Worm (Caenorhabditis elegans) whole organism, young adult: Measurements from ENCODE around the gene F09C6.10.
A peak's percentile ranks its signal among the peaks of the same experiment; 100 is the strongest.

ENCODE experiments used
- B0035.1 ChIP-seq: sonication (generic microtip); optimal IDR thresholded peaks from 2 replicates; lab custom pipeline; 2016; ENCODE audit warnings: missing genetic modification characterization, mild to moderate bottlenecking, missing compliant biosample characterization, missing genotype, missing genetic modification reagents
- C06A6.2 ChIP-seq: fragments of 200-800 bp; sonication (Bioruptor generic); conservative IDR thresholded peaks from 2 replicates; pipeline ENCODE4 v1.3.6; 2022; ENCODE audit warnings: missing genetic modification characterization, missing compliant biosample characterization
- C17E4.6 ChIP-seq: fragments of 200-800 bp; sonication (Bioruptor generic); IDR thresholded peaks from 2 replicates; pipeline ENCODE4 v1.3.6; 2022; ENCODE audit warnings: missing genetic modification reagents, missing genetic modification characterization, missing compliant biosample characterization
- F10E7.11 ChIP-seq: sonication (generic microtip); optimal IDR thresholded peaks from 2 replicates; lab custom pipeline; 2017; ENCODE audit warnings: mild to moderate bottlenecking, missing genetic modification characterization, moderate library complexity, missing compliant biosample characterization
- F22D6.2 ChIP-seq: sonication (generic microtip); optimal IDR thresholded peaks from 2 replicates; lab custom pipeline; 2016; ENCODE audit warnings: mild to moderate bottlenecking, missing genetic modification characterization, missing compliant biosample characterization
- F23B12.7 ChIP-seq: sonication (generic microtip); optimal IDR thresholded peaks from 2 replicates; lab custom pipeline; 2017; ENCODE audit warnings: missing genetic modification characterization, mild to moderate bottlenecking, missing compliant biosample characterization, antibody characterized with exemption, moderate library complexity; ENCODE audit not compliant: insufficient read depth
- F39B2.1 ChIP-seq: fragments of 200-800 bp; sonication (Bioruptor generic); IDR thresholded peaks from 2 replicates; pipeline ENCODE4 v1.3.6; 2022; ENCODE audit warnings: missing genetic modification reagents, missing genetic modification characterization, missing compliant biosample characterization
- F57A8.1 ChIP-seq: fragments of 200-800 bp; sonication (Bioruptor generic); optimal IDR thresholded peaks from 2 replicates; lab custom pipeline; 2018; ENCODE audit warnings: mild to moderate bottlenecking, missing genetic modification characterization, moderate library complexity, missing compliant biosample characterization
- T07F8.4 ChIP-seq: sonication (generic microtip); optimal IDR thresholded peaks from 2 replicates; lab custom pipeline; 2016; ENCODE audit warnings: mild to moderate bottlenecking, missing genetic modification characterization, moderate library complexity, missing compliant biosample characterization
- atf-7 ChIP-seq: sonication (generic microtip); optimal IDR thresholded peaks from 2 replicates; lab custom pipeline; 2017; ENCODE audit warnings: mild to moderate bottlenecking, missing genetic modification characterization, missing compliant biosample characterization
- attf-3 ChIP-seq: fragments of 200-800 bp; sonication (Bioruptor generic); conservative IDR thresholded peaks from 2 replicates; pipeline ENCODE4 v1.3.6; 2022; ENCODE audit warnings: missing genetic modification reagents, missing genetic modification characterization, missing compliant biosample characterization
- attf-6 ChIP-seq: fragments of 200-800 bp; sonication (Bioruptor generic); IDR thresholded peaks from 2 replicates; pipeline ENCODE4 v1.3.6; 2022; ENCODE audit warnings: missing genetic modification reagents, missing genetic modification characterization, missing compliant biosample characterization
- bed-1 ChIP-seq: fragments of 200-800 bp; sonication (Bioruptor generic); IDR thresholded peaks from 2 replicates; pipeline ENCODE4 v1.3.6; 2022; ENCODE audit warnings: missing genetic modification reagents, missing genetic modification characterization, missing compliant biosample characterization
- cebp-1 ChIP-seq, 2 experiments: fragments of 200-800 bp in 1 of 2; sonication (Bioruptor generic) in 1 of 2; sonication (generic microtip) in 1 of 2; IDR thresholded peaks in 1 of 2; optimal IDR thresholded peaks in 1 of 2; 2 replicates each; pipeline versions ENCODE4 v1.3.6 to Lab custom; 2017 to 2022; ENCODE audit warnings: missing compliant biosample characterization in 2 of 2, missing genetic modification characterization in 2 of 2, mild to moderate bottlenecking in 1 of 2, missing genetic modification reagents in 1 of 2, moderate library complexity in 1 of 2
- cebp-2 ChIP-seq: fragments of 200-800 bp; sonication (Bioruptor generic); IDR thresholded peaks from 2 replicates; pipeline ENCODE4 v1.3.6; 2022; ENCODE audit warnings: missing genetic modification characterization, missing compliant biosample characterization
- ceh-40 ChIP-seq: fragments of 200-800 bp; sonication (Bioruptor generic); IDR thresholded peaks from 2 replicates; pipeline ENCODE4 v1.3.6; 2022; ENCODE audit warnings: missing genetic modification characterization, missing compliant biosample characterization
- ceh-79 ChIP-seq: sonication (generic microtip); optimal IDR thresholded peaks from 2 replicates; lab custom pipeline; 2017; ENCODE audit warnings: mild to moderate bottlenecking, missing genetic modification characterization, missing compliant biosample characterization
- ceh-91 ChIP-seq: fragments of 200-800 bp; sonication (Bioruptor generic); IDR thresholded peaks from 2 replicates; pipeline ENCODE4 v1.3.6; 2022; ENCODE audit warnings: missing genetic modification reagents, missing genetic modification characterization, missing compliant biosample characterization
- efl-1 ChIP-seq: fragments of 150-350 bp; optimal IDR thresholded peaks from 2 replicates; lab custom pipeline; 2014; ENCODE audit warnings: missing biosample characterization, missing genetic modification reagents, missing genetic modification characterization
- egrh-3 ChIP-seq: fragments of 200-800 bp; sonication (Bioruptor generic); IDR thresholded peaks from 2 replicates; pipeline ENCODE4 v1.3.6; 2022; ENCODE audit warnings: missing genetic modification reagents, missing genetic modification characterization, missing compliant biosample characterization
- gei-17 ChIP-seq: fragments of 200-800 bp; sonication (Bioruptor generic); optimal IDR thresholded peaks from 2 replicates; lab custom pipeline; 2018; ENCODE audit warnings: mild to moderate bottlenecking, missing genetic modification characterization, missing compliant biosample characterization
- hsf-1 ChIP-seq: fragments of 200-800 bp; sonication (Bioruptor generic); IDR thresholded peaks from 2 replicates; pipeline ENCODE4 v1.3.6; 2022; ENCODE audit warnings: missing genetic modification reagents, missing genetic modification characterization, missing compliant biosample characterization
- lag-1 ChIP-seq: fragments of 200-800 bp; sonication (Bioruptor generic); IDR thresholded peaks from 2 replicates; pipeline ENCODE4 v1.3.6; 2022; ENCODE audit warnings: missing genetic modification reagents, missing genetic modification characterization, missing compliant biosample characterization
- let-526 ChIP-seq: fragments of 200-800 bp; sonication (Bioruptor generic); IDR thresholded peaks from 2 replicates; pipeline ENCODE4 v1.3.6; 2022; ENCODE audit warnings: missing genetic modification reagents, missing genetic modification characterization, missing compliant biosample characterization
- lin-40 ChIP-seq: sonication (generic microtip); optimal IDR thresholded peaks from 2 replicates; lab custom pipeline; 2016; ENCODE audit warnings: missing genetic modification characterization, mild to moderate bottlenecking, missing compliant biosample characterization, missing genotype, missing genetic modification reagents
- lin-54 ChIP-seq: fragments of 200-800 bp; sonication (Bioruptor generic); optimal IDR thresholded peaks from 2 replicates; lab custom pipeline; 2018; ENCODE audit warnings: mild to moderate bottlenecking, missing genetic modification characterization, missing compliant biosample characterization
- lir-1 ChIP-seq: fragments of 200-800 bp; sonication (Bioruptor generic); conservative IDR thresholded peaks from 2 replicates; pipeline ENCODE4 v1.3.6; 2022; ENCODE audit warnings: missing genetic modification reagents, missing genetic modification characterization, missing compliant biosample characterization
- mes-4 ChIP-seq: sonication (generic microtip); optimal IDR thresholded peaks from 2 replicates; lab custom pipeline; 2016; ENCODE audit warnings: missing genotype, missing genetic modification characterization, missing compliant biosample characterization
- mxl-1 ChIP-seq: sonication (generic microtip); optimal IDR thresholded peaks from 2 replicates; lab custom pipeline; 2016; ENCODE audit warnings: missing genetic modification characterization, missing compliant biosample characterization
- nfya-1 ChIP-seq: sonication (generic microtip); optimal IDR thresholded peaks from 2 replicates; lab custom pipeline; 2017; ENCODE audit warnings: antibody characterized with exemption, missing compliant biosample characterization, missing genetic modification characterization, borderline replicate concordance; ENCODE audit not compliant: insufficient read depth
- nfyb-1 ChIP-seq: fragments of 200-800 bp; sonication (Bioruptor generic); IDR thresholded peaks from 2 replicates; pipeline ENCODE4 v1.3.6; 2022; ENCODE audit warnings: missing genetic modification reagents, missing genetic modification characterization, missing compliant biosample characterization
- nhr-120 ChIP-seq: fragments of 200-800 bp; sonication (Bioruptor generic); IDR thresholded peaks from 2 replicates; pipeline ENCODE4 v1.3.6; 2022; ENCODE audit warnings: missing genetic modification characterization, missing compliant biosample characterization
- nhr-27 ChIP-seq: fragments of 200-800 bp; sonication (Bioruptor generic); optimal IDR thresholded peaks from 2 replicates; lab custom pipeline; 2018; ENCODE audit warnings: mild to moderate bottlenecking, missing genetic modification characterization, moderate library complexity, missing compliant biosample characterization
- pha-4 ChIP-seq: fragments of 150-350 bp; sonication (generic microtip); optimal IDR thresholded peaks from 2 replicates; lab custom pipeline; 2014; ENCODE audit warnings: missing biosample characterization, missing genetic modification reagents, missing genetic modification characterization
- sdz-38 ChIP-seq: sonication (generic microtip); optimal IDR thresholded peaks from 2 replicates; lab custom pipeline; 2016; ENCODE audit warnings: missing genotype, missing genetic modification characterization, missing compliant biosample characterization
- unc-62 ChIP-seq: fragments of 150-350 bp; optimal IDR thresholded peaks from 2 replicates; lab custom pipeline; 2014; ENCODE audit warnings: missing biosample characterization, missing genetic modification reagents, missing genetic modification characterization
- zfh-2 ChIP-seq: fragments of 200-800 bp; sonication (Bioruptor generic); conservative IDR thresholded peaks from 2 replicates; pipeline ENCODE4 v1.3.6; 2022; ENCODE audit warnings: missing genetic modification reagents, missing genetic modification characterization, missing compliant biosample characterization

F09C6.10 gene

DNA sequence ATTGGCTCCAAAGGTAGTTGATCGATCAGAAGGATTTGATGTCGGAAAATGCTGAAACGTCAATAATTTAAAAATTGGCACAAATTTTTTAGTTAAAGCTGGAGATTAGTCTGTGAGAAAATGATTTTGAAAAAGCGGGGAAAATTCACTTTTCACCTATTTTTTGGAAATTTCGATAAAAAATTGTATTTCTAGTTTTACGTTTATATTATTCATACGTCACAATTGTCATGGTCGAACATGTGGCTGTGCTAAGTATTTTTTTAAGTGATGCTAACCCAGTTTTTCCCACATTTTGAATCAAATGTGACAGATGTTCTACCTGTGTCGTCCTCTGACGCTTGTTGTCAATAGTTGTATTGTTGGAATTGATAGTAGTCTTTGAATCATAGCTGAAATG, 36.4 kb downstream of the F09C6.10 start:
- TF ChIP-seq zfh-2 (GFP tag; lab: Robert Waterston, UW) (no peak), F39B2.1 (GFP tag; lab: Robert Waterston, UW) (no peak), pha-4 (no peak), sdz-38 (tag; lab: Kevin White, UChicago) (no peak), ceh-91 (GFP tag; lab: Robert Waterston, UW) (no peak), nfya-1 (no peak), egrh-3 (no peak), atf-7 (tag; lab: Kevin White, UChicago) (no peak), nhr-27 (tag; lab: Kevin White, UChicago) (no peak), cebp-1 (GFP tag; IDR thresholded peaks at IDR 0.05; lab: Robert Waterston, UW) (no peak), cebp-1 (tag; optimal IDR thresholded peaks at IDR 0.05; lab: Kevin White, UChicago) (no peak), lin-40 (tag; lab: Kevin White, UChicago) (no peak), nhr-120 (no peak), F23B12.7 (tag; lab: Kevin White, UChicago) (no peak)

- TF ChIP-seq hsf-1 (GFP tag; lab: Robert Waterston, UW) = peak; percentile 92
- TF ChIP-seq, all 124 proteins: peak for 1; not testable (repeated sequence) for 123
These were observed 38.9 kb downstream of the F09C6.10 start for ce11 chrV:16877081-16877480.

ce11 chrV:16874966-16875365, 41.0 kb downstream of the F09C6.10 start, which contains the start of gene F49A5.10:
TSS of gene F49A5.10 (plus strand) at chrV:16875266.
- TF ChIP-seq C17E4.6 (GFP tag; lab: Robert Waterston, UW) (no peak), unc-62 (GFP tag; lab: Kevin White, UChicago) (no peak), attf-6 (no peak), egrh-3 (no peak), nfyb-1 (GFP tag; lab: Robert Waterston, UW) (no peak), F10E7.11 (tag; lab: Kevin White, UChicago) (no peak), let-526 (GFP tag; lab: Robert Waterston, UW) (no peak), T07F8.4 (tag; lab: Kevin White, UChicago) (no peak)
- TF ChIP-seq, all 124 proteins: peak for 0

- TF ChIP-seq lag-1 (GFP tag; lab: Robert Waterston, UW) (no peak), attf-6 (no peak), ceh-79 (tag; lab: Kevin White, UChicago) (no peak), C06A6.2 (GFP tag; lab: Robert Waterston, UW) (no peak), mxl-1 (no peak), efl-1 (GFP tag; lab: Kevin White, UChicago) (no peak), B0035.1 (tag; lab: Kevin White, UChicago) (no peak), F57A8.1 (GFP tag; lab: Kevin White, UChicago) (no peak), F39B2.1 (GFP tag; lab: Robert Waterston, UW) (no peak), nhr-27 (tag; lab: Kevin White, UChicago) (no peak), cebp-2 (GFP tag; lab: Robert Waterston, UW) (no peak)
These were observed 42.3 kb downstream of the F09C6.10 start, which contains the start of gene srw-23 for ce11 chrV:16873642-16874041. TSS of gene srw-23 (plus strand) at chrV:16873942.

DNA sequence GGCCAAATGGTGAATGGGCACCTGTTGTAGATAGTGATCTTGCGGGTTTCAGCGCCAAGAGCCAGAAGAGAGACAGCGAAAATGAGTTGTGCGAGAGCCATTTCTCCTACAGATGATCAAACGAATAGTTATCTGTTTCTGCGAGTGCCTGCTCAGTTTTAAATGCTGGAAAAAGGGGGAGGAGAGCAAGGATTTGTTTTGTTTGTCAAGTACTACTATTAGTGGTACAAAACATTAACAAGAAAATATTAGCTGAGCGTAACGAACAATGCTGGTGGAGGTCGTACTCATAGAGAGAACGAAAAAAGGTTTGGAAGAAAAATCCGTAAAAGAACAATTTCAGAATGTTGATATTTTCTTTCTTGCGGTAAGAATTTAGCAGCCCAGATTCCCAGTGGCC, 44.6 kb downstream of the F09C6.10 start, which contains the start of gene thn-4:
Gene thn-4, minus strand, starts transcription at position 101 of the 400 bp plus-strand sequence.
- TF ChIP-seq attf-3 (no peak), ceh-40 (no peak), ceh-79 (tag; lab: Kevin White, UChicago) (no peak), lir-1 (no peak), mes-4 (tag; lab: Kevin White, UChicago) (no peak), F57A8.1 (GFP tag; lab: Kevin White, UChicago) (no peak), bed-1 (GFP tag; lab: Robert Waterston, UW) (no peak), lin-54 (no peak), F22D6.2 (tag; lab: Kevin White, UChicago) (no peak), gei-17 (GFP tag; lab: Kevin White, UChicago) (no peak)
